Fruit fly (Drosophila melanogaster) Kc167 (cell line): Measurements from ENCODE around the gene CG13062.

Experiments
- h ChIP-seq: fragments of >200 bp; optimal IDR thresholded peaks from 3 replicates; lab custom pipeline; 2018; ENCODE audit warnings: missing external identifiers
- insv ChIP-seq: fragments of >200 bp; optimal IDR thresholded peaks from 3 replicates; lab custom pipeline; 2018; ENCODE audit warnings: missing external identifiers
- psq ChIP-seq: fragments of >200 bp; optimal IDR thresholded peaks from 2 replicates; lab custom pipeline; 2017; ENCODE audit warnings: missing external identifiers

- no peak for TF ChIP-seq psq (lab: Kevin White, UChicago)
- TF ChIP-seq insv = no peak
- no peak for TF ChIP-seq h
Observed at dm6 chr3L:16288322-16288721, 25.8 kb upstream of the CG13062 start, which contains the start of gene CG13046.
